Fruit fly (Drosophila melanogaster) whole organism, embryonic: ENCODE measurements around the gene CG12016.

ENCODE experiments used
- CG10267 ChIP-seq: fragments of 200-800 bp; sonication (Bioruptor generic); optimal IDR thresholded peaks from 2 replicates; lab custom pipeline; 2018; ENCODE audit warnings: missing biosample characterization, mild to moderate bottlenecking, missing genetic modification characterization, moderate library complexity
- CG13296 ChIP-seq: fragments of 200-800 bp; sonication (Bioruptor generic); optimal IDR thresholded peaks from 3 replicates; lab custom pipeline; 2018; ENCODE audit warnings: missing biosample characterization, mild to moderate bottlenecking, missing genetic modification characterization
- CG14050 ChIP-seq: fragments of 200-800 bp; sonication (Bioruptor generic); IDR thresholded peaks from 3 replicates; pipeline ENCODE4 v1.3.6; 2022; ENCODE audit warnings: missing biosample characterization, missing genetic modification characterization
- CG14860 ChIP-seq: fragments of 200-800 bp; sonication (Bioruptor generic); IDR thresholded peaks from 3 replicates; pipeline ENCODE4 v1.3.6; 2022; ENCODE audit warnings: missing biosample characterization, missing genetic modification characterization; ENCODE audit not compliant: partially characterized antibody
- CG33213 ChIP-seq: fragments of 200-800 bp; sonication (Bioruptor generic); optimal IDR thresholded peaks from 3 replicates; lab custom pipeline; 2016; ENCODE audit warnings: missing biosample characterization, missing genetic modification characterization
- CG42726 ChIP-seq: fragments of 200-800 bp; sonication (Bioruptor generic); IDR thresholded peaks from 2 replicates; pipeline ENCODE4 v1.3.6; 2022; ENCODE audit warnings: missing biosample characterization, missing genetic modification characterization; ENCODE audit not compliant: partially characterized antibody
- CG7357 ChIP-seq: fragments of 200-800 bp; sonication (Bioruptor generic); IDR thresholded peaks from 3 replicates; pipeline ENCODE4 v1.3.6; 2022; ENCODE audit warnings: missing biosample characterization, missing genetic modification characterization
- Dfd ChIP-seq, 2 experiments: fragments of >200 bp; optimal IDR thresholded peaks; 2 replicates each; lab custom pipeline; 2017; ENCODE audit warnings: missing biosample characterization in 2 of 2, missing genetic modification characterization in 2 of 2
- Hr78 ChIP-seq, 2 experiments: fragments of 200-800 bp in 1 of 2; fragments of >200 bp in 1 of 2; sonication (Bioruptor generic) in 1 of 2; optimal IDR thresholded peaks; 2 replicates each; lab custom pipeline; 2017 to 2019; ENCODE audit warnings: missing biosample characterization in 2 of 2, missing genetic modification characterization in 2 of 2, mild to moderate bottlenecking in 1 of 2, moderate library complexity in 1 of 2
- Myb ChIP-seq: fragments of 200-800 bp; sonication (Bioruptor generic); optimal IDR thresholded peaks from 2 replicates; lab custom pipeline; 2016; ENCODE audit warnings: missing biosample characterization, missing genetic modification characterization
- Usf ChIP-seq: fragments of 200-800 bp; sonication (Bioruptor generic); optimal IDR thresholded peaks from 2 replicates; lab custom pipeline; 2017; ENCODE audit warnings: missing genotype, missing biosample characterization, missing genetic modification characterization
- chm ChIP-seq: fragments of 200-800 bp; sonication (Bioruptor generic); IDR thresholded peaks from 2 replicates; pipeline ENCODE4 v1.3.6; 2022; ENCODE audit warnings: missing biosample characterization, missing genetic modification characterization
- crc ChIP-seq: fragments of 200-800 bp; sonication (Bioruptor generic); optimal IDR thresholded peaks from 2 replicates; lab custom pipeline; 2016; ENCODE audit warnings: missing biosample characterization, missing genetic modification characterization
- fd64A ChIP-seq: fragments of 200-800 bp; sonication (Bioruptor generic); optimal IDR thresholded peaks from 3 replicates; lab custom pipeline; 2018; ENCODE audit warnings: missing biosample characterization, mild to moderate bottlenecking, missing genetic modification characterization
- hbn ChIP-seq: fragments of 200-800 bp; sonication (Bioruptor generic); IDR thresholded peaks from 2 replicates; pipeline ENCODE4 v1.3.6; 2022; ENCODE audit warnings: missing biosample characterization, missing genetic modification characterization; ENCODE audit not compliant: partially characterized antibody
- kni ChIP-seq: fragments of 200-800 bp; sonication (Bioruptor generic); optimal IDR thresholded peaks from 3 replicates; lab custom pipeline; 2017; ENCODE audit warnings: mild to moderate bottlenecking, missing biosample characterization, missing genetic modification reagents, missing genetic modification characterization
- oc ChIP-seq: fragments of 200-800 bp; sonication (Bioruptor generic); optimal IDR thresholded peaks from 2 replicates; lab custom pipeline; 2018; ENCODE audit warnings: missing biosample characterization, mild to moderate bottlenecking, missing genetic modification characterization, moderate library complexity
- psq ChIP-seq: fragments of 200-800 bp; sonication (Bioruptor generic); optimal IDR thresholded peaks from 2 replicates; lab custom pipeline; 2017; ENCODE audit warnings: missing biosample characterization, missing genetic modification characterization
- pzg ChIP-seq: fragments of 200-800 bp; sonication (Bioruptor generic); optimal IDR thresholded peaks from 3 replicates; lab custom pipeline; 2018; ENCODE audit warnings: missing biosample characterization, mild to moderate bottlenecking, missing genetic modification characterization, moderate library complexity
- sc ChIP-seq, 3 experiments: fragments of >200 bp in 2 of 3; fragments of 200-800 bp in 1 of 3; sonication (Bioruptor generic) in 1 of 3; optimal IDR thresholded peaks; 2 replicates in 2 of 3; 3 replicates in 1 of 3; lab custom pipeline; 2017; ENCODE audit warnings: mild to moderate bottlenecking in 1 of 3, missing biosample characterization in 1 of 3, missing genetic modification characterization in 1 of 3, missing genetic modification reagents in 1 of 3
- scrt ChIP-seq: fragments of 200-800 bp; sonication (Bioruptor generic); optimal IDR thresholded peaks from 2 replicates; lab custom pipeline; 2018; ENCODE audit warnings: missing biosample characterization, mild to moderate bottlenecking, missing genetic modification characterization, moderate library complexity
- trh ChIP-seq: fragments of 200-800 bp; sonication (Bioruptor generic); optimal IDR thresholded peaks from 2 replicates; lab custom pipeline; 2016; ENCODE audit warnings: missing biosample characterization, missing genetic modification characterization
- vvl ChIP-seq: fragments of 200-800 bp; sonication (Bioruptor generic); IDR thresholded peaks from 2 replicates; pipeline ENCODE4 v1.3.6; 2022; ENCODE audit warnings: missing biosample characterization, missing genetic modification characterization

The CG12016 gene

DNA sequence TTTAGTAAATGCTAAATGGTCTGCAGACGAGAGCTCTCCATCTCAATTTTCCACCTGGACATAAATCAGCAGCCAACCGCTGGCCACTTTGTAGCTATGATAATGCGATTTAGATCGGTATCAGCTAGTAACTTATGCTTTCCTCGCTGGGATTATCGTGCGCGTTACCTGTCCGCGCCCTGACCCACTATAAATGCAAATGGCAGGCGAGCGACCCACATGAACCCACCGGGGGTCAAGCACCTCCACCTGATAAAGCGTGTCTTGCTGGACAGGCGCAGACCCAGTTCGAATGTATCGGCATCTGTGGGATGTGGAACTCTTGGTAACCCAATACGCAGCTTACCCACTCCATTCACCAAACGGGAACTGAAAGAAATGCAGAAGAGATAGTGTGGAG is 33.9 kb downstream of the CG12016 start:
- peak; percentile 42 for TF ChIP-seq kni (GFP tag; lab: Kevin White, UChicago)
- TF ChIP-seq pzg: no peak
- TF ChIP-seq Hr78 (GFP tag; optimal IDR thresholded peaks at IDR 0.05; lab: Kevin White, UChicago): peak in 1 of 2 experiments; percentile 90
- TF ChIP-seq oc (tag; lab: Kevin White, UChicago): peak; percentile 74
- no peak for TF ChIP-seq CG42726
- TF ChIP-seq CG33213 (GFP tag; lab: Kevin White, UChicago): no peak
- peak; percentile 59; the same call in 1 of the 2 replicates for TF ChIP-seq vvl (GFP tag; lab: Robert Waterston, UW)
- TF ChIP-seq psq (GFP tag; lab: Kevin White, UChicago): no peak

DNA sequence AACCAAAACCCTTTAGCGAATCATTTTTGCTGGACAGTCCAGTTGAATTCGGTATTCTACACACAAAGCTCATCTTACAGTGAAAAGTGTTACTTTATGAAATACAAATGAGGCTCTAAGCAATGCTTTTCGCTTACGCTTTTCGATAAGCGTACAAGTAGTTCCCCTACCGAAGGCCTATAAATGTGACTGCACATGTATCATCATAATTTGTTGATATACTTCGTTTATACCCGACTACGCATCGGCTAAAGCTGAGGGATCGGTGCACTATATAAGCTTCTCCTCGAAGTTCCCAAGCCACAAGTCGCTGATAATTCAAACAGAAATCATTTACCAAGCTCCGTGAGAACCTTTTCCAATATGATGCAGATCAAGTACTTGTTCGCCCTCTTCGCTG is 49.9 kb downstream of the CG12016 start, which contains the start of gene Drs:
TSS of gene Drs (plus strand) at position 301 of the 400 bp plus-strand sequence.
- TF ChIP-seq hbn (GFP tag; lab: Robert Waterston, UW): no peak
- no peak for TF ChIP-seq crc (GFP tag; lab: Kevin White, UChicago)
- no peak for TF ChIP-seq CG14860 (GFP tag; lab: Robert Waterston, UW)
- TF ChIP-seq fd64A (GFP tag; lab: Kevin White, UChicago): no peak
- no peak for TF ChIP-seq Myb
- TF ChIP-seq CG7357 (GFP tag; lab: Robert Waterston, UW): no peak
- TF ChIP-seq chm (GFP tag; lab: Robert Waterston, UW): no peak
- no peak for TF ChIP-seq CG14050 (GFP tag; lab: Robert Waterston, UW)
- TF ChIP-seq sc (optimal IDR thresholded peaks at IDR 0.05; lab: Kevin White, UChicago): no peak
- TF ChIP-seq sc (GFP tag; optimal IDR thresholded peaks at IDR 0.05; lab: Kevin White, UChicago): no peak
- TF ChIP-seq Dfd (GFP tag; optimal IDR thresholded peaks at IDR 0.05; lab: Kevin White, UChicago): no peak
- TF ChIP-seq Usf (GFP tag; lab: Kevin White, UChicago): no peak
- no peak for TF ChIP-seq CG13296 (GFP tag; lab: Kevin White, UChicago)
- no peak for TF ChIP-seq scrt (GFP tag; lab: Kevin White, UChicago)
- no peak for TF ChIP-seq CG10267 (tag; lab: Kevin White, UChicago)
- TF ChIP-seq trh (GFP tag; lab: Kevin White, UChicago): no peak
